Fruit fly (Drosophila melanogaster) whole organism, prepupa: Measurements from ENCODE around the gene CG10646.

ENCODE experiments used
- Blimp-1 ChIP-seq: fragments of 200-800 bp; sonication (Bioruptor generic); optimal IDR thresholded peaks from 3 replicates; lab custom pipeline; 2017; ENCODE audit warnings: missing biosample characterization, missing genetic modification characterization, mild to moderate bottlenecking, moderate library complexity, missing genetic modification reagents
- CG10631 ChIP-seq: fragments of 200-800 bp; sonication (Bioruptor generic); optimal IDR thresholded peaks from 2 replicates; lab custom pipeline; 2016; ENCODE audit warnings: missing biosample characterization, missing genetic modification characterization
- CG10669 ChIP-seq: fragments of 200-800 bp; sonication (Bioruptor generic); optimal IDR thresholded peaks from 3 replicates; lab custom pipeline; 2018; ENCODE audit warnings: missing biosample characterization, mild to moderate bottlenecking, missing genetic modification characterization, moderate library complexity
- CG11294 ChIP-seq: fragments of 200-800 bp; sonication (Bioruptor generic); IDR thresholded peaks from 2 replicates; pipeline ENCODE4 v1.3.6; 2022; ENCODE audit warnings: missing biosample characterization, missing genetic modification characterization
- CG11762 ChIP-seq: fragments of 200-800 bp; sonication (Bioruptor generic); optimal IDR thresholded peaks from 3 replicates; lab custom pipeline; 2016; ENCODE audit warnings: missing biosample characterization, missing genetic modification characterization; ENCODE audit not compliant: insufficient read depth
- CG11902 ChIP-seq: fragments of 200-800 bp; sonication (Bioruptor generic); optimal IDR thresholded peaks from 3 replicates; lab custom pipeline; 2016; ENCODE audit warnings: missing biosample characterization, missing genetic modification characterization
- CG1621 ChIP-seq: fragments of 200-800 bp; sonication (Bioruptor generic); optimal IDR thresholded peaks from 3 replicates; lab custom pipeline; 2018; ENCODE audit warnings: missing biosample characterization, mild to moderate bottlenecking, missing genetic modification characterization
- CG16779 ChIP-seq: fragments of 200-800 bp; sonication (Bioruptor generic); optimal IDR thresholded peaks from 3 replicates; lab custom pipeline; 2017; ENCODE audit warnings: missing biosample characterization, mild to moderate bottlenecking, missing genetic modification characterization
- CG3032 ChIP-seq: fragments of 200-800 bp; optimal IDR thresholded peaks from 2 replicates; lab custom pipeline; 2019; ENCODE audit warnings: missing biosample characterization, mild to moderate bottlenecking, missing genetic modification characterization, moderate library complexity
- CG32006 ChIP-seq: fragments of 200-800 bp; sonication (Bioruptor generic); optimal IDR thresholded peaks from 3 replicates; lab custom pipeline; 2017; ENCODE audit warnings: missing biosample characterization, mild to moderate bottlenecking, missing genetic modification characterization
- CG34406 ChIP-seq: fragments of 200-800 bp; sonication (Bioruptor generic); optimal IDR thresholded peaks from 3 replicates; lab custom pipeline; 2016; ENCODE audit warnings: missing biosample characterization, missing genetic modification characterization
- CG3919 ChIP-seq: fragments of 200-800 bp; sonication (Bioruptor generic); optimal IDR thresholded peaks from 3 replicates; lab custom pipeline; 2016; ENCODE audit warnings: missing biosample characterization, missing genetic modification characterization
- CG6163 ChIP-seq: fragments of 200-800 bp; sonication (Bioruptor generic); IDR thresholded peaks from 3 replicates; pipeline ENCODE4 v1.3.6; 2022; ENCODE audit warnings: missing biosample characterization, missing genetic modification characterization
- CG6276 ChIP-seq: fragments of 200-800 bp; sonication (Bioruptor generic); optimal IDR thresholded peaks from 2 replicates; lab custom pipeline; 2017; ENCODE audit warnings: missing biosample characterization, mild to moderate bottlenecking, missing genetic modification characterization
- CG6792 ChIP-seq: fragments of 200-800 bp; sonication (Bioruptor generic); optimal IDR thresholded peaks from 3 replicates; lab custom pipeline; 2016; ENCODE audit warnings: missing biosample characterization, missing genetic modification characterization
- CG6808 ChIP-seq: fragments of 200-800 bp; sonication (Bioruptor generic); optimal IDR thresholded peaks from 3 replicates; lab custom pipeline; 2017; ENCODE audit warnings: missing biosample characterization, missing genetic modification characterization, mild to moderate bottlenecking, moderate library complexity, missing genetic modification reagents
- CG6854 ChIP-seq: fragments of 200-800 bp; sonication (Bioruptor generic); optimal IDR thresholded peaks from 2 replicates; lab custom pipeline; 2017; ENCODE audit warnings: missing biosample characterization, mild to moderate bottlenecking, missing genetic modification characterization
- CG7368 ChIP-seq: fragments of 200-800 bp; sonication (Bioruptor generic); optimal IDR thresholded peaks from 3 replicates; lab custom pipeline; 2016; ENCODE audit warnings: missing biosample characterization, missing genetic modification characterization
- CG8119 ChIP-seq: fragments of 200-800 bp; sonication (Bioruptor generic); IDR thresholded peaks from 3 replicates; pipeline ENCODE4 v1.3.6; 2022; ENCODE audit warnings: missing biosample characterization, missing genetic modification characterization
- CG8632 ChIP-seq: fragments of 200-800 bp; sonication (Bioruptor generic); optimal IDR thresholded peaks from 3 replicates; lab custom pipeline; 2016; ENCODE audit warnings: missing biosample characterization, missing genetic modification characterization
- CG9139 ChIP-seq: fragments of 200-800 bp; sonication (Bioruptor generic); optimal IDR thresholded peaks from 3 replicates; lab custom pipeline; 2017; ENCODE audit warnings: missing biosample characterization, mild to moderate bottlenecking, missing genetic modification characterization
- Eip75B ChIP-seq: fragments of 200-800 bp; sonication (Bioruptor generic); optimal IDR thresholded peaks from 3 replicates; lab custom pipeline; 2016; ENCODE audit warnings: missing biosample characterization, missing genetic modification characterization
- Eip78C ChIP-seq: fragments of 200-800 bp; sonication (Bioruptor generic); peaks from one replicate; lab custom pipeline; 2016; ENCODE audit warnings: missing biosample characterization, missing genetic modification characterization
- Eip93F ChIP-seq: fragments of 200-800 bp; sonication (Bioruptor generic); optimal IDR thresholded peaks from 2 replicates; lab custom pipeline; 2016; ENCODE audit warnings: missing biosample characterization, mild to moderate bottlenecking, missing genetic modification characterization
- Ets21C ChIP-seq: fragments of 200-800 bp; sonication (Bioruptor generic); optimal IDR thresholded peaks from 3 replicates; lab custom pipeline; 2016; ENCODE audit warnings: missing biosample characterization, missing genetic modification characterization
- Ets96B ChIP-seq: fragments of 200-800 bp; optimal IDR thresholded peaks from 2 replicates; lab custom pipeline; 2019; ENCODE audit warnings: missing biosample characterization, mild to moderate bottlenecking, missing genetic modification characterization, moderate library complexity
- Gug ChIP-seq: fragments of 200-800 bp; sonication (Bioruptor generic); IDR thresholded peaks from 2 replicates; pipeline ENCODE4 v1.3.6; 2022; ENCODE audit warnings: missing biosample characterization, missing genetic modification characterization
- Hr38 ChIP-seq: sonication (Bioruptor generic); optimal IDR thresholded peaks from 2 replicates; lab custom pipeline; 2016; ENCODE audit warnings: missing biosample characterization, missing genetic modification characterization
- Hr39 ChIP-seq: fragments of 200-800 bp; sonication (Bioruptor generic); optimal IDR thresholded peaks from 2 replicates; lab custom pipeline; 2016; ENCODE audit warnings: missing biosample characterization, missing genetic modification characterization
- Hr4 ChIP-seq: fragments of 200-800 bp; sonication (Bioruptor generic); optimal IDR thresholded peaks from 3 replicates; lab custom pipeline; 2016; ENCODE audit warnings: missing biosample characterization, missing genetic modification characterization
- Lpt ChIP-seq: fragments of 200-800 bp; sonication (Bioruptor generic); optimal IDR thresholded peaks from 3 replicates; lab custom pipeline; 2016; ENCODE audit warnings: missing biosample characterization, missing genetic modification characterization
- Met ChIP-seq: fragments of 200-800 bp; sonication (Bioruptor generic); optimal IDR thresholded peaks from 3 replicates; lab custom pipeline; 2016; ENCODE audit warnings: missing biosample characterization, missing genetic modification characterization
- OdsH ChIP-seq: fragments of 200-800 bp; sonication (Bioruptor generic); optimal IDR thresholded peaks from 3 replicates; lab custom pipeline; 2016; ENCODE audit warnings: missing biosample characterization, missing genetic modification characterization
- Smox ChIP-seq: fragments of 200-800 bp; sonication (Bioruptor generic); optimal IDR thresholded peaks from 3 replicates; lab custom pipeline; 2016; ENCODE audit warnings: missing biosample characterization, missing genetic modification characterization
- Sox14 ChIP-seq: fragments of 200-800 bp; sonication (Bioruptor generic); optimal IDR thresholded peaks from 3 replicates; lab custom pipeline; 2016; ENCODE audit warnings: missing biosample characterization, missing genetic modification characterization
- Sox15 ChIP-seq: fragments of 200-800 bp; sonication (Bioruptor generic); optimal IDR thresholded peaks from 3 replicates; lab custom pipeline; 2016; ENCODE audit warnings: missing biosample characterization, missing genetic modification characterization
- achi ChIP-seq: fragments of 200-800 bp; sonication (Bioruptor generic); optimal IDR thresholded peaks from 3 replicates; lab custom pipeline; 2016; ENCODE audit warnings: missing biosample characterization, missing genetic modification characterization
- acj6 ChIP-seq: fragments of 200-800 bp; sonication (Bioruptor generic); optimal IDR thresholded peaks from 3 replicates; lab custom pipeline; 2016; ENCODE audit warnings: missing biosample characterization, missing genetic modification characterization
- cyc ChIP-seq: fragments of 200-800 bp; sonication (Bioruptor generic); optimal IDR thresholded peaks from 3 replicates; lab custom pipeline; 2016; ENCODE audit warnings: missing biosample characterization, missing genetic modification characterization
- dac ChIP-seq: fragments of 200-800 bp; sonication (Bioruptor generic); optimal IDR thresholded peaks from 2 replicates; lab custom pipeline; 2017; ENCODE audit warnings: missing biosample characterization, mild to moderate bottlenecking, missing genetic modification characterization
- dsx ChIP-seq: fragments of 200-800 bp; optimal IDR thresholded peaks from 3 replicates; lab custom pipeline; 2019; ENCODE audit warnings: missing biosample characterization, mild to moderate bottlenecking, missing genetic modification characterization, moderate library complexity; ENCODE audit not compliant: poor library complexity, severe bottlenecking
- eg ChIP-seq: fragments of 200-800 bp; sonication (Bioruptor generic); IDR thresholded peaks from 3 replicates; pipeline ENCODE4 v1.3.6; 2022; ENCODE audit warnings: missing biosample characterization, missing genetic modification characterization
- esn ChIP-seq: fragments of 200-800 bp; sonication (Bioruptor generic); optimal IDR thresholded peaks from 2 replicates; lab custom pipeline; 2016; ENCODE audit warnings: missing biosample characterization, mild to moderate bottlenecking, missing genetic modification characterization, moderate library complexity
- fd59A ChIP-seq: fragments of 200-800 bp; sonication (Bioruptor generic); optimal IDR thresholded peaks from 2 replicates; lab custom pipeline; 2017; ENCODE audit warnings: missing biosample characterization, mild to moderate bottlenecking, missing genetic modification characterization, missing genetic modification reagents
- fkh ChIP-seq: fragments of 200-800 bp; sonication (Bioruptor generic); optimal IDR thresholded peaks from 3 replicates; lab custom pipeline; 2017; ENCODE audit warnings: missing biosample characterization, mild to moderate bottlenecking, missing genetic modification characterization, moderate library complexity
- lz ChIP-seq: fragments of 200-800 bp; sonication (Bioruptor generic); optimal IDR thresholded peaks from 3 replicates; lab custom pipeline; 2016; ENCODE audit warnings: missing biosample characterization, missing genetic modification characterization
- net ChIP-seq: fragments of 200-800 bp; sonication (Bioruptor generic); optimal IDR thresholded peaks from 3 replicates; lab custom pipeline; 2016; ENCODE audit warnings: missing biosample characterization, missing genetic modification characterization
- pdm3 ChIP-seq: fragments of 200-800 bp; sonication (Bioruptor generic); optimal IDR thresholded peaks from 3 replicates; lab custom pipeline; 2016; ENCODE audit warnings: missing biosample characterization, missing genetic modification characterization
- salr ChIP-seq, 2 experiments: fragments of 200-800 bp; sonication (Bioruptor generic); optimal IDR thresholded peaks; 3 replicates each; lab custom pipeline; 2016 to 2018; ENCODE audit warnings: missing biosample characterization in 2 of 2, missing genetic modification characterization in 2 of 2, mild to moderate bottlenecking in 1 of 2
- ss ChIP-seq, 2 experiments: fragments of 200-800 bp; sonication (Bioruptor generic); optimal IDR thresholded peaks; 2 replicates in 1 of 2; 3 replicates in 1 of 2; lab custom pipeline; 2017 to 2018; ENCODE audit warnings: mild to moderate bottlenecking in 2 of 2, missing biosample characterization in 2 of 2, missing genetic modification characterization in 2 of 2, moderate library complexity in 1 of 2
- svp ChIP-seq: fragments of 200-800 bp; sonication (Bioruptor generic); peaks from one replicate; lab custom pipeline; 2016; ENCODE audit warnings: missing biosample characterization, missing genetic modification characterization
- vri ChIP-seq: fragments of 200-800 bp; sonication (Bioruptor generic); optimal IDR thresholded peaks from 3 replicates; lab custom pipeline; 2016; ENCODE audit warnings: missing biosample characterization, mild to moderate bottlenecking, missing genetic modification characterization

CG10646 gene

DNA sequence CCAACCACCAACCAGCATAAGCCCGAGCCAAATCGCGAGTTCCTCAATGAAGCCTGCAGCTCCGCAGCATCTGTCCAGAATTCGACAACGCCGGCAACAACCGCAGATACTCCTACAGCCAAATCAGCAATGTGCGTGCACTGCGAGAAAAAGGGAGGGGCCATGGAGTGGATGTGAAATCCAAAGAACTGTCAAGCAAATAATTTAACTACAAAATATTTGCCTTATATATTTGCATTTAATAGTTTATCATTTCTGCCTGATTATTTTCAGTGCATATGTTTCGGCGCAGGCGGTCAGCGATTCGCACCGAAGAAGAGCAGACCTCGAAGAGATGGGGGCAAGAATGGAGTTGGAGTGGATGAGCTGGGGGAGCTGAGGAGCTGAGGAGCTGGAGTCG lies 48.0 kb upstream of the CG10646 start:
- peak; percentile 85 for TF ChIP-seq Met (GFP tag; lab: Kevin White, UChicago)
- TF ChIP-seq Eip75B (GFP tag; lab: Kevin White, UChicago) = peak; percentile 77
- TF ChIP-seq pdm3 (GFP tag; lab: Kevin White, UChicago) = peak; percentile 74
- TF ChIP-seq dsx (GFP tag; lab: Kevin White, UChicago) = peak; percentile 73
- peak; percentile 94 for TF ChIP-seq svp
- TF ChIP-seq CG8632 (GFP tag; lab: Kevin White, UChicago) = peak; percentile 63
- TF ChIP-seq CG8119 (GFP tag; lab: Robert Waterston, UW) = peak; percentile 69
- TF ChIP-seq CG11294 (GFP tag; lab: Robert Waterston, UW) = no peak
- peak; percentile 65 to 73 for TF ChIP-seq ss (GFP tag; optimal IDR thresholded peaks at IDR 0.05; lab: Kevin White, UChicago)
- TF ChIP-seq Eip78C = peak; percentile 93
- TF ChIP-seq CG7368 (GFP tag; lab: Kevin White, UChicago) = peak; percentile 67
- peak; percentile 62 for TF ChIP-seq CG9139 (GFP tag; lab: Kevin White, UChicago)
- peak; percentile 67 for TF ChIP-seq fd59A (GFP tag; lab: Kevin White, UChicago)
- TF ChIP-seq CG3032 (tag; lab: Kevin White, UChicago) = peak; percentile 78
- TF ChIP-seq CG10631 (GFP tag; lab: Kevin White, UChicago) = peak; percentile 73
- TF ChIP-seq CG32006 (GFP tag; lab: Kevin White, UChicago) = peak; percentile 68
- peak; percentile 17 for TF ChIP-seq dac
- peak; percentile 14 for TF ChIP-seq Lpt (GFP tag; lab: Kevin White, UChicago)
- peak; percentile 41 for TF ChIP-seq CG11762
- TF ChIP-seq CG6276 (GFP tag; lab: Kevin White, UChicago) = peak; percentile 47
- peak; percentile 79 for TF ChIP-seq CG3919 (GFP tag; lab: Kevin White, UChicago)
- peak; percentile 76 for TF ChIP-seq CG6792 (GFP tag; lab: Kevin White, UChicago)
- TF ChIP-seq CG6808 (GFP tag; lab: Kevin White, UChicago) = peak; percentile 80
- peak; percentile 42 for TF ChIP-seq Gug (GFP tag; lab: Robert Waterston, UW)
- peak; percentile 82 for TF ChIP-seq CG10669 (GFP tag; lab: Kevin White, UChicago)
- TF ChIP-seq net (GFP tag; lab: Kevin White, UChicago) = peak; percentile 55
- TF ChIP-seq CG16779 (tag; lab: Kevin White, UChicago) = peak; percentile 42
- TF ChIP-seq CG6854 (GFP tag; lab: Kevin White, UChicago) = peak; percentile 66
- TF ChIP-seq Blimp-1 = peak; percentile 10
- no peak for TF ChIP-seq fkh (GFP tag; lab: Kevin White, UChicago)
- peak; percentile 69 for TF ChIP-seq CG34406 (GFP tag; lab: Kevin White, UChicago)
- peak; percentile 43 to 67 for TF ChIP-seq salr (GFP tag; optimal IDR thresholded peaks at IDR 0.05; lab: Kevin White, UChicago)
- TF ChIP-seq eg (GFP tag; lab: Robert Waterston, UW) = peak; percentile 80
- peak; percentile 70 for TF ChIP-seq CG1621 (tag; lab: Kevin White, UChicago)
- TF ChIP-seq Ets21C (GFP tag; lab: Kevin White, UChicago) = peak; percentile 48
- peak; percentile 69 for TF ChIP-seq Smox (GFP tag; lab: Kevin White, UChicago)
- TF ChIP-seq vri = peak; percentile 53
- TF ChIP-seq esn = peak; percentile 83
- TF ChIP-seq Hr38 (GFP tag; lab: Kevin White, UChicago) = no peak
- peak; percentile 78 for TF ChIP-seq Ets96B (tag; lab: Kevin White, UChicago)
- TF ChIP-seq CG11902 (GFP tag; lab: Kevin White, UChicago) = peak; percentile 64
- peak; percentile 71 for TF ChIP-seq acj6 (GFP tag; lab: Kevin White, UChicago)
- peak; percentile 69 for TF ChIP-seq cyc (GFP tag; lab: Kevin White, UChicago)
- peak; percentile 78 for TF ChIP-seq lz (GFP tag; lab: Kevin White, UChicago)
- peak; percentile 68 for TF ChIP-seq OdsH (GFP tag; lab: Kevin White, UChicago)
- peak; percentile 90 for TF ChIP-seq CG6163
- TF ChIP-seq achi (GFP tag; lab: Kevin White, UChicago) = peak; percentile 75
- no peak for TF ChIP-seq Eip93F (GFP tag; lab: Kevin White, UChicago)
- TF ChIP-seq Hr39 (GFP tag; lab: Kevin White, UChicago) = peak; percentile 77
- peak; percentile 63 for TF ChIP-seq Hr4
- peak; percentile 53 for TF ChIP-seq Sox15 (GFP tag; lab: Kevin White, UChicago)
- TF ChIP-seq Sox14 (GFP tag; lab: Kevin White, UChicago) = peak; percentile 77
